Fruit fly (Drosophila melanogaster) whole organism, embryonic: Measurements from ENCODE around the gene alpha-Est9.

Experiments
- Aef1 ChIP-seq: fragments of 200-800 bp; sonication (Bioruptor generic); IDR thresholded peaks from 3 replicates; pipeline ENCODE4 v1.3.6; 2022; ENCODE audit warnings: missing biosample characterization, missing genetic modification characterization
- CG11093 ChIP-seq: fragments of 200-800 bp; sonication (Bioruptor generic); IDR thresholded peaks from 3 replicates; pipeline ENCODE4 v1.3.6; 2022; ENCODE audit warnings: missing biosample characterization, missing genetic modification characterization
- CG1233 ChIP-seq: fragments of 200-800 bp; sonication (Bioruptor generic); optimal IDR thresholded peaks from 4 replicates; lab custom pipeline; 2018; ENCODE audit warnings: missing biosample characterization, mild to moderate bottlenecking, missing genetic modification characterization
- CG12391 ChIP-seq: fragments of 200-800 bp; sonication (Bioruptor generic); optimal IDR thresholded peaks from 3 replicates; lab custom pipeline; 2018; ENCODE audit warnings: missing biosample characterization, mild to moderate bottlenecking, missing genetic modification characterization, moderate library complexity
- CG13296 ChIP-seq: fragments of 200-800 bp; sonication (Bioruptor generic); optimal IDR thresholded peaks from 3 replicates; lab custom pipeline; 2018; ENCODE audit warnings: missing biosample characterization, mild to moderate bottlenecking, missing genetic modification characterization
- CG15073 ChIP-seq: fragments of 200-800 bp; sonication (Bioruptor generic); optimal IDR thresholded peaks from 2 replicates; lab custom pipeline; 2016; ENCODE audit warnings: missing biosample characterization, missing genetic modification characterization
- CG16779 ChIP-seq: fragments of 200-800 bp; sonication (Bioruptor generic); IDR thresholded peaks from 2 replicates; pipeline ENCODE4 v1.3.6; 2022; ENCODE audit warnings: missing biosample characterization, missing genetic modification characterization
- CG18599 ChIP-seq: fragments of 200-800 bp; sonication (Bioruptor generic); optimal IDR thresholded peaks from 3 replicates; lab custom pipeline; 2017; ENCODE audit warnings: missing biosample characterization, missing genetic modification characterization, mild to moderate bottlenecking, moderate library complexity, missing genetic modification reagents
- CG18764 ChIP-seq: fragments of 200-800 bp; sonication (Bioruptor generic); optimal IDR thresholded peaks from 3 replicates; lab custom pipeline; 2016; ENCODE audit warnings: missing biosample characterization, missing genetic modification characterization
- CG30020 ChIP-seq: fragments of 200-800 bp; optimal IDR thresholded peaks from 2 replicates; lab custom pipeline; 2019; ENCODE audit warnings: missing biosample characterization, mild to moderate bottlenecking, missing genetic modification characterization, moderate library complexity
- CG30403 ChIP-seq: fragments of 200-800 bp; sonication (Bioruptor generic); optimal IDR thresholded peaks from 3 replicates; lab custom pipeline; 2016; ENCODE audit warnings: missing biosample characterization, missing genetic modification characterization
- CG31224 ChIP-seq: fragments of 200-800 bp; sonication (Bioruptor generic); IDR thresholded peaks from 2 replicates; pipeline ENCODE4 v1.3.6; 2022; ENCODE audit warnings: missing biosample characterization, missing genetic modification characterization
- CG31388 ChIP-seq: fragments of 200-800 bp; sonication (Bioruptor generic); optimal IDR thresholded peaks from 2 replicates; lab custom pipeline; 2016; ENCODE audit warnings: missing biosample characterization, missing genetic modification characterization
- CG32772 ChIP-seq: fragments of 200-800 bp; sonication (Bioruptor generic); IDR thresholded peaks from 2 replicates; pipeline ENCODE4 v1.3.6; 2022; ENCODE audit warnings: missing biosample characterization, missing genetic modification characterization
- CG34224 ChIP-seq: fragments of 200-800 bp; sonication (Bioruptor generic); IDR thresholded peaks from 3 replicates; pipeline ENCODE4 v1.3.6; 2022; ENCODE audit warnings: missing biosample characterization, missing genetic modification characterization; ENCODE audit not compliant: partially characterized antibody
- CG3726 ChIP-seq: fragments of 200-800 bp; sonication (Bioruptor generic); IDR thresholded peaks from 3 replicates; pipeline ENCODE4, ENCODE4 v1.3.6; 2022; ENCODE audit warnings: missing biosample characterization, missing genetic modification characterization
- CG4424 ChIP-seq: fragments of 200-800 bp; sonication (Bioruptor generic); optimal IDR thresholded peaks from 3 replicates; lab custom pipeline; 2016; ENCODE audit warnings: missing biosample characterization, missing genetic modification characterization
- CG6683 ChIP-seq: fragments of 200-800 bp; sonication (Bioruptor generic); optimal IDR thresholded peaks from 2 replicates; lab custom pipeline; 2017; ENCODE audit warnings: missing biosample characterization, mild to moderate bottlenecking, missing genetic modification characterization, missing genetic modification reagents
- CG6813 ChIP-seq: fragments of 200-800 bp; sonication (Bioruptor generic); optimal IDR thresholded peaks from 2 replicates; lab custom pipeline; 2017; ENCODE audit warnings: missing biosample characterization, missing genetic modification characterization, mild to moderate bottlenecking, moderate library complexity, missing genetic modification reagents
- CHES-1-like ChIP-seq: fragments of 200-800 bp; sonication (Bioruptor generic); optimal IDR thresholded peaks from 2 replicates; lab custom pipeline; 2016; ENCODE audit warnings: missing biosample characterization, missing genetic modification characterization
- CTCF ChIP-seq: fragments of 200-800 bp; sonication (Bioruptor generic); optimal IDR thresholded peaks from 2 replicates; lab custom pipeline; 2017; ENCODE audit warnings: missing biosample characterization, mild to moderate bottlenecking, missing genetic modification characterization, moderate library complexity
- HLH4C ChIP-seq: fragments of 200-800 bp; sonication (Bioruptor generic); IDR thresholded peaks from 3 replicates; pipeline ENCODE4 v1.3.6; 2022; ENCODE audit warnings: missing biosample characterization, missing genetic modification characterization; ENCODE audit not compliant: partially characterized antibody
- Hmr ChIP-seq: fragments of 200-800 bp; sonication (Bioruptor generic); optimal IDR thresholded peaks from 3 replicates; lab custom pipeline; 2017; ENCODE audit warnings: mild to moderate bottlenecking, missing biosample characterization, missing genetic modification reagents, missing genetic modification characterization
- Hr39 ChIP-seq: fragments of >200 bp; optimal IDR thresholded peaks from 2 replicates; lab custom pipeline; 2017
- Lim3 ChIP-seq: fragments of 200-800 bp; sonication (Bioruptor generic); IDR thresholded peaks from 2 replicates; pipeline ENCODE4 v1.3.6; 2022; ENCODE audit warnings: missing biosample characterization, missing genetic modification characterization
- Oaz ChIP-seq: fragments of 200-800 bp; sonication (Bioruptor generic); IDR thresholded peaks from 2 replicates; pipeline ENCODE4 v1.3.6; 2022; ENCODE audit warnings: missing biosample characterization, missing genetic modification characterization
- Oli ChIP-seq: fragments of 200-800 bp; sonication (Bioruptor generic); optimal IDR thresholded peaks from 2 replicates; lab custom pipeline; 2018; ENCODE audit warnings: missing biosample characterization, mild to moderate bottlenecking, missing genetic modification characterization, moderate library complexity
- PHDP ChIP-seq: fragments of 200-800 bp; sonication (Bioruptor generic); optimal IDR thresholded peaks from 3 replicates; lab custom pipeline; 2018; ENCODE audit warnings: missing biosample characterization, mild to moderate bottlenecking, missing genetic modification characterization, moderate library complexity
- Ssrp ChIP-seq: fragments of 200-800 bp; sonication (Bioruptor generic); optimal IDR thresholded peaks from 2 replicates; lab custom pipeline; 2018; ENCODE audit warnings: missing biosample characterization, mild to moderate bottlenecking, missing genetic modification characterization, moderate library complexity
- TFAM ChIP-seq: fragments of 200-800 bp; sonication (Bioruptor generic); optimal IDR thresholded peaks from 2 replicates; lab custom pipeline; 2017; ENCODE audit warnings: missing biosample characterization, missing genetic modification characterization, inconsistent platforms
- Trl ChIP-seq, 3 experiments: fragments of >200 bp in 2 of 3; fragments of 200-800 bp in 1 of 3; sonication (Bioruptor generic) in 1 of 3; optimal IDR thresholded peaks; 2 replicates in 1 of 3; 3 replicates in 2 of 3; lab custom pipeline; 2016 to 2017; ENCODE audit warnings: missing biosample characterization in 1 of 3, missing genetic modification characterization in 1 of 3
- abd-A ChIP-seq: fragments of 200-800 bp; sonication (Bioruptor generic); optimal IDR thresholded peaks from 3 replicates; lab custom pipeline; 2019; ENCODE audit warnings: missing biosample characterization, mild to moderate bottlenecking, missing genetic modification characterization, moderate library complexity
- bab2 ChIP-seq: fragments of 200-800 bp; sonication (Bioruptor generic); optimal IDR thresholded peaks from 2 replicates; lab custom pipeline; 2016; ENCODE audit warnings: missing biosample characterization, missing genetic modification characterization
- bigmax ChIP-seq: fragments of 200-800 bp; sonication (Bioruptor generic); optimal IDR thresholded peaks from 2 replicates; lab custom pipeline; 2018; ENCODE audit warnings: missing biosample characterization, mild to moderate bottlenecking, missing genetic modification characterization
- cg ChIP-seq: fragments of 200-800 bp; sonication (Bioruptor generic); optimal IDR thresholded peaks from 3 replicates; lab custom pipeline; 2019; ENCODE audit warnings: missing biosample characterization, mild to moderate bottlenecking, missing genetic modification characterization, moderate library complexity
- chn ChIP-seq: fragments of 200-800 bp; sonication (Bioruptor generic); optimal IDR thresholded peaks from 2 replicates; lab custom pipeline; 2016; ENCODE audit warnings: missing biosample characterization, missing genetic modification characterization
- dati ChIP-seq: fragments of 200-800 bp; sonication (Bioruptor generic); IDR thresholded peaks from 2 replicates; pipeline ENCODE4 v1.3.6; 2022; ENCODE audit warnings: missing biosample characterization, missing genetic modification characterization
- ewg ChIP-seq: fragments of 200-800 bp; sonication (Bioruptor generic); optimal IDR thresholded peaks from 3 replicates; lab custom pipeline; 2017; ENCODE audit warnings: mild to moderate bottlenecking, missing biosample characterization, missing genetic modification reagents, missing genetic modification characterization
- ftz-f1 ChIP-seq: fragments of 200-800 bp; sonication (Bioruptor generic); optimal IDR thresholded peaks from 2 replicates; lab custom pipeline; 2016; ENCODE audit warnings: missing biosample characterization, missing genetic modification characterization
- gcm ChIP-seq: fragments of 200-800 bp; sonication (Bioruptor generic); optimal IDR thresholded peaks from 2 replicates; lab custom pipeline; 2019; ENCODE audit warnings: missing biosample characterization, mild to moderate bottlenecking, missing genetic modification characterization, moderate library complexity
- gcm2 ChIP-seq: fragments of 200-800 bp; sonication (Bioruptor generic); optimal IDR thresholded peaks from 2 replicates; lab custom pipeline; 2016; ENCODE audit warnings: missing biosample characterization, missing genetic modification characterization
- knrl ChIP-seq: fragments of 200-800 bp; sonication (Bioruptor generic); IDR thresholded peaks from 3 replicates; pipeline ENCODE4 v1.3.6; 2022; ENCODE audit warnings: missing biosample characterization, missing genetic modification characterization; ENCODE audit not compliant: partially characterized antibody
- oc ChIP-seq: fragments of 200-800 bp; sonication (Bioruptor generic); optimal IDR thresholded peaks from 2 replicates; lab custom pipeline; 2018; ENCODE audit warnings: missing biosample characterization, mild to moderate bottlenecking, missing genetic modification characterization, moderate library complexity
- pho ChIP-seq: fragments of 200-800 bp; sonication (Bioruptor generic); optimal IDR thresholded peaks from 2 replicates; lab custom pipeline; 2016; ENCODE audit warnings: missing biosample characterization, missing genetic modification characterization
- phol ChIP-seq: fragments of 200-800 bp; sonication (Bioruptor generic); optimal IDR thresholded peaks from 3 replicates; lab custom pipeline; 2018; ENCODE audit warnings: missing biosample characterization, mild to moderate bottlenecking, missing genetic modification characterization, moderate library complexity
- prd ChIP-seq, 3 experiments: fragments of >200 bp in 2 of 3; fragments of 200-800 bp in 1 of 3; sonication (Bioruptor generic) in 1 of 3; optimal IDR thresholded peaks in 2 of 3; IDR thresholded peaks in 1 of 3; 2 replicates in 2 of 3; 3 replicates in 1 of 3; pipeline versions ENCODE4 v1.3.6 to Lab custom; 2017 to 2022; ENCODE audit warnings: missing biosample characterization in 1 of 3, missing genetic modification characterization in 1 of 3
- rib ChIP-seq: fragments of 200-800 bp; sonication (Bioruptor generic); IDR thresholded peaks from 2 replicates; pipeline ENCODE4 v1.3.6; 2022; ENCODE audit warnings: missing biosample characterization, missing genetic modification characterization
- stc ChIP-seq: fragments of 200-800 bp; sonication (Bioruptor generic); IDR thresholded peaks from 2 replicates; pipeline ENCODE4 v1.3.6; 2022; ENCODE audit warnings: missing biosample characterization, missing genetic modification characterization
- wor ChIP-seq: fragments of 200-800 bp; sonication (Bioruptor generic); IDR thresholded peaks from 2 replicates; pipeline ENCODE4 v1.3.6; 2022; ENCODE audit warnings: missing biosample characterization, missing genetic modification characterization

The alpha-Est9 gene

DNA sequence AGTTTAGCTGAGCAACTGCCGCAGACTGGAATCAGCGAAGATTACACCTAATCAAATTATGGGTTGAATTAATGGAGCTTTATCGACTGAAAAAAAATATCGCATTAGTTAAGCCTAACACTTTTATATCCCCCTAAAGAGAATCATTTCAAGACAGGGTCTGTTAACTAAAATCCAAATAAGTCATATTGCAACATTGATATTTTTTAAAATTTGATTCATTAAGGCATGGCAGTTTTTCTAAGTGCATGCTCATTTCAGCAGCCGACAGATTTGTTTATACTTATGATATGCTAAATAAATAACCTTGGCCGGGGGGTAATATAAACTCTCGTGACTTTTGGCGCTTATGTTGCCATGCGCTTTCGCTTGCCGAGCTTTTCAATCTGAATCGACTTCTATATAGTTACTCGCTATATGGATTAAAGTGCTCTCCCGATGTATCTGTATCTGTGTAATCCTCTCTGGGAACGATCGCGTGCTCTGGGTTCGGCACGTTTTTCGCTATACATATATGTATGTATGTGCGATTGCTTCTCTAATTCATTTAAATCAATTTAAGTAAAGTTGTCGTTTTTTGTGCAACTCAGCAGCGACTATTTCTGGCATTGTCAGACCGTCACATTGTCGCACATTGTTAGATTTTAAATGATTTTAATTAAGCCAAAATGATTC is 1.6 kb upstream of the alpha-Est9 start (continued):
- TF ChIP-seq prd (optimal IDR thresholded peaks at IDR 0.05; lab: Kevin White, UChicago) (no peak), prd (GFP tag; IDR thresholded peaks at IDR 0.05; lab: Robert Waterston, UW) (peak; percentile 84), Hmr (GFP tag; lab: Kevin White, UChicago) (peak; percentile 95), gcm (GFP tag; lab: Kevin White, UChicago) (no peak), chn (GFP tag; lab: Kevin White, UChicago) (peak; percentile 23), CTCF (no peak), CG3726 (GFP tag; lab: Robert Waterston, UW) (peak; percentile 64; the same call in 1 of the 3 replicates), dati (GFP tag; lab: Robert Waterston, UW) (no peak), Oaz (peak; percentile 69), Aef1 (peak; percentile 82), abd-A (tag; lab: Kevin White, UChicago) (peak; percentile 59), ftz-f1 (GFP tag; lab: Kevin White, UChicago) (peak; percentile 88), CG18764 (GFP tag; lab: Kevin White, UChicago) (peak; percentile 16), CHES-1-like (GFP tag; lab: Kevin White, UChicago) (peak; percentile 90), rib (peak; percentile 91), CG6813 (GFP tag; lab: Kevin White, UChicago) (peak; percentile 65), CG13296 (GFP tag; lab: Kevin White, UChicago) (peak; percentile 81), bab2 (GFP tag; lab: Kevin White, UChicago) (peak; percentile 89), TFAM (GFP tag; lab: Kevin White, UChicago) (no peak), HLH4C (GFP tag; lab: Robert Waterston, UW) (no peak), PHDP (peak; percentile 89), knrl (GFP tag; lab: Robert Waterston, UW) (no peak), CG18599 (GFP tag; lab: Kevin White, UChicago) (peak; percentile 95), CG30020 (tag; lab: Kevin White, UChicago) (no peak), ewg (GFP tag; lab: Kevin White, UChicago) (no peak), wor (GFP tag; lab: Robert Waterston, UW) (no peak), CG30403 (GFP tag; lab: Kevin White, UChicago) (peak; percentile 85), pho (GFP tag; lab: Kevin White, UChicago) (peak; percentile 91), CG11093 (GFP tag; lab: Robert Waterston, UW) (peak; percentile 21; the same call in 1 of the 3 replicates), Ssrp (tag; lab: Kevin White, UChicago) (no peak), CG12391 (tag; lab: Kevin White, UChicago) (peak; percentile 76), gcm2 (GFP tag; lab: Kevin White, UChicago) (peak; percentile 39), CG31388 (GFP tag; lab: Kevin White, UChicago) (no peak), Trl (optimal IDR thresholded peaks at IDR 0.05; lab: Kevin White, UChicago) (peak in 1 of 2 experiments; percentile 47), Trl (GFP tag; optimal IDR thresholded peaks at IDR 0.05; lab: Kevin White, UChicago) (peak; percentile 88), CG6683 (GFP tag; lab: Kevin White, UChicago) (peak; percentile 63), CG4424 (peak; percentile 55), Oli (tag; lab: Kevin White, UChicago) (peak; percentile 76), CG32772 (GFP tag; lab: Robert Waterston, UW) (peak; percentile 59; the same call in 1 of the 2 replicates), CG15073 (GFP tag; lab: Kevin White, UChicago) (no peak), phol (peak; percentile 33), cg (GFP tag; lab: Kevin White, UChicago) (no peak), CG34224 (GFP tag; lab: Robert Waterston, UW) (no peak), CG31224 (GFP tag; lab: Robert Waterston, UW) (peak; percentile 83), CG16779 (GFP tag; lab: Robert Waterston, UW) (peak; percentile 87), CG1233 (GFP tag; lab: Kevin White, UChicago) (peak; percentile 79), Hr39 (no peak), oc (no peak), bigmax (GFP tag; lab: Kevin White, UChicago) (no peak), Lim3 (no peak), stc (GFP tag; lab: Robert Waterston, UW) (peak; percentile 56)
